Fruit fly (Drosophila melanogaster) whole organism, wandering third instar larva: ENCODE data around the gene CG12729.

Source experiments
- CG32264 ChIP-seq: fragments of 200-800 bp; sonication (Bioruptor generic); optimal IDR thresholded peaks from 2 replicates; lab custom pipeline; 2016; ENCODE audit warnings: missing biosample characterization, missing genetic modification characterization
- CG9705 ChIP-seq: fragments of 200-800 bp; sonication (Bioruptor generic); optimal IDR thresholded peaks from 2 replicates; lab custom pipeline; 2018; ENCODE audit warnings: missing biosample characterization, mild to moderate bottlenecking, missing genetic modification characterization
- Dif ChIP-seq: fragments of 200-275, 200-300 bp; sonication (Bioruptor generic); optimal IDR thresholded peaks from 2 replicates; lab custom pipeline; 2018; ENCODE audit warnings: missing biosample characterization, missing genetic modification characterization; ENCODE audit not compliant: partially characterized antibody
- HLH106 ChIP-seq: fragments of 200-800 bp; optimal IDR thresholded peaks from 3 replicates; lab custom pipeline; 2019; ENCODE audit warnings: missing biosample characterization, mild to moderate bottlenecking, missing genetic modification characterization, moderate library complexity
- Hr78 ChIP-seq: fragments of >200 bp; optimal IDR thresholded peaks from 2 replicates; lab custom pipeline; 2017; ENCODE audit warnings: missing biosample characterization, missing genetic modification characterization
- Myc ChIP-seq: fragments of >200 bp; optimal IDR thresholded peaks from 2 replicates; lab custom pipeline; 2017
- N ChIP-seq: fragments of >200 bp; optimal IDR thresholded peaks from 2 replicates; lab custom pipeline; 2018; ENCODE audit warnings: missing biosample characterization, missing external identifiers, missing genetic modification characterization
- Rel ChIP-seq, 2 experiments: fragments of 200-800 bp; sonication (Bioruptor generic) in 1 of 2; optimal IDR thresholded peaks; 2 replicates in 1 of 2; 3 replicates in 1 of 2; lab custom pipeline; 2016 to 2019; ENCODE audit warnings: mild to moderate bottlenecking in 2 of 2, missing biosample characterization in 2 of 2, missing genetic modification characterization in 2 of 2, moderate library complexity in 1 of 2
- Sp1 ChIP-seq: fragments of 200-800 bp; sonication (Bioruptor generic); optimal IDR thresholded peaks from 3 replicates; lab custom pipeline; 2019; ENCODE audit warnings: missing biosample characterization, mild to moderate bottlenecking, missing genetic modification characterization, moderate library complexity
- Vsx2 ChIP-seq: fragments of 200-300, 225-300 bp; sonication (Bioruptor generic); optimal IDR thresholded peaks from 2 replicates; lab custom pipeline; 2018; ENCODE audit warnings: missing biosample characterization, missing genetic modification characterization; ENCODE audit not compliant: partially characterized antibody
- br ChIP-seq: fragments of 200-800 bp; sonication (Bioruptor generic); optimal IDR thresholded peaks from 2 replicates; lab custom pipeline; 2016; ENCODE audit warnings: missing biosample characterization, missing genetic modification characterization
- brk ChIP-seq: fragments of 200-800 bp; sonication (Bioruptor generic); optimal IDR thresholded peaks from 2 replicates; lab custom pipeline; 2016; ENCODE audit warnings: missing biosample characterization, mild to moderate bottlenecking, missing genetic modification characterization
- dl ChIP-seq, 2 experiments: fragments of 175-275, 200-275 bp in 1 of 2; fragments of 200-275 bp in 1 of 2; sonication (Bioruptor generic); optimal IDR thresholded peaks; lab custom pipeline; 2018; ENCODE audit warnings: mild to moderate bottlenecking in 2 of 2, missing biosample characterization in 2 of 2, missing genetic modification characterization in 2 of 2, moderate library complexity in 2 of 2; ENCODE audit not compliant: partially characterized antibody in 2 of 2, insufficient read depth in 1 of 2
- dmrt93B ChIP-seq: fragments of 200-800 bp; sonication (Bioruptor generic); optimal IDR thresholded peaks from 2 replicates; lab custom pipeline; 2018; ENCODE audit warnings: missing biosample characterization, mild to moderate bottlenecking, missing genetic modification characterization
- dsf ChIP-seq: sonication (Bioruptor generic); optimal IDR thresholded peaks from 2 replicates; lab custom pipeline; 2016; ENCODE audit warnings: missing biosample characterization, missing genetic modification characterization, borderline replicate concordance
- ey ChIP-seq: fragments of 200-800 bp; sonication (Bioruptor generic); optimal IDR thresholded peaks from 2 replicates; lab custom pipeline; 2016; ENCODE audit warnings: missing biosample characterization, missing genetic modification characterization
- foxo ChIP-seq, 2 experiments: fragments of 200-800 bp; sonication (Bioruptor generic); optimal IDR thresholded peaks; 2 replicates in 1 of 2; 3 replicates in 1 of 2; lab custom pipeline; 2016 to 2017; ENCODE audit warnings: missing biosample characterization in 2 of 2, missing genetic modification characterization in 2 of 2
- fru ChIP-seq: fragments of 200-800 bp; sonication (Bioruptor generic); optimal IDR thresholded peaks from 3 replicates; lab custom pipeline; 2016; ENCODE audit warnings: missing biosample characterization, mild to moderate bottlenecking, missing genetic modification characterization
- h ChIP-seq: fragments of 200-800 bp; sonication (Bioruptor generic); optimal IDR thresholded peaks from 3 replicates; lab custom pipeline; 2016; ENCODE audit warnings: missing biosample characterization, mild to moderate bottlenecking, missing genetic modification characterization
- jim ChIP-seq: fragments of 175-275, 200-325 bp; sonication (Bioruptor generic); optimal IDR thresholded peaks from 2 replicates; lab custom pipeline; 2016; ENCODE audit warnings: missing biosample characterization, mild to moderate bottlenecking, missing genetic modification characterization
- lola ChIP-seq: fragments of >200 bp; optimal IDR thresholded peaks from 2 replicates; lab custom pipeline; 2017; ENCODE audit warnings: missing biosample characterization, missing genetic modification characterization
- pan ChIP-seq: fragments of >200 bp; optimal IDR thresholded peaks from 2 replicates; lab custom pipeline; 2017
- sage ChIP-seq: fragments of 200-800 bp; sonication (Bioruptor generic); optimal IDR thresholded peaks from 2 replicates; lab custom pipeline; 2016; ENCODE audit warnings: missing biosample characterization, mild to moderate bottlenecking, missing genetic modification characterization
- sv ChIP-seq: fragments of 200-800 bp; sonication (Bioruptor generic); optimal IDR thresholded peaks from 3 replicates; lab custom pipeline; 2016; ENCODE audit warnings: missing biosample characterization, missing genetic modification characterization
- tai ChIP-seq: sonication (Bioruptor generic); optimal IDR thresholded peaks from 2 replicates; lab custom pipeline; 2016; ENCODE audit warnings: missing biosample characterization, missing genetic modification characterization
- usp ChIP-seq: fragments of >200 bp; optimal IDR thresholded peaks from 2 replicates; lab custom pipeline; 2017; ENCODE audit warnings: missing biosample characterization, missing genetic modification characterization
- woc ChIP-seq: sonication (Bioruptor generic); optimal IDR thresholded peaks from 2 replicates; lab custom pipeline; 2016; ENCODE audit warnings: missing biosample characterization, mild to moderate bottlenecking, missing genetic modification characterization

CG12729 gene

dm6 chrX:5844980-5845379 is at the start of gene CG12729:
TSS of gene CG12729 (plus strand) at chrX:5845280.
- TF ChIP-seq sv (GFP tag; lab: Kevin White, UChicago) = no peak
- TF ChIP-seq h (GFP tag; lab: Kevin White, UChicago) = no peak
- no peak for TF ChIP-seq dsf (GFP tag; lab: Kevin White, UChicago)

dm6 chrX:5800634-5801033 is 44.4 kb upstream of the CG12729 start:
- TF ChIP-seq ey (GFP tag; lab: Kevin White, UChicago) (peak; percentile 0), usp (GFP tag; lab: Kevin White, UChicago) (no peak), jim (GFP tag; lab: Kevin White, UChicago) (no peak), sage (GFP tag; lab: Kevin White, UChicago) (no peak), h (GFP tag; lab: Kevin White, UChicago) (peak; percentile 11), HLH106 (tag; lab: Kevin White, UChicago) (peak; percentile 21), woc (no peak), Hr78 (GFP tag; lab: Kevin White, UChicago) (no peak), foxo (GFP tag; optimal IDR thresholded peaks at IDR 0.05; lab: Kevin White, UChicago) (peak in 1 of 2 experiments; percentile 5), dmrt93B (no peak)

- TF ChIP-seq dl (GFP tag; optimal IDR thresholded peaks at IDR 0.05; lab: Kevin White, UChicago; ENCODE audit: insufficient read depth in 1 of 2, partially characterized antibody in 2 of 2) (no peak), pan (lab: Kevin White, UChicago) (no peak), foxo (GFP tag; optimal IDR thresholded peaks at IDR 0.05; lab: Kevin White, UChicago) (no peak), tai (GFP tag; lab: Kevin White, UChicago) (no peak), HLH106 (tag; lab: Kevin White, UChicago) (no peak), CG32264 (no peak), brk (GFP tag; lab: Kevin White, UChicago) (no peak), br (GFP tag; lab: Kevin White, UChicago) (no peak), Sp1 (GFP tag; lab: Kevin White, UChicago) (no peak), dsf (GFP tag; lab: Kevin White, UChicago) (no peak), N (GFP tag; lab: Kevin White, UChicago) (no peak), sv (GFP tag; lab: Kevin White, UChicago) (no peak)
Observed at dm6 chrX:5804377-5804776, 40.7 kb upstream of the CG12729 start, which contains the start of gene Cpr5C. TSS of gene Cpr5C (plus strand) at chrX:5804677.

- TF ChIP-seq lola (GFP tag; lab: Kevin White, UChicago) = no peak
Observed at dm6 chrX:5808654-5809053, 36.4 kb upstream of the CG12729 start, which contains the start of gene Prosbeta2R1. TSS of gene Prosbeta2R1 (plus strand) at chrX:5808954.

- TF ChIP-seq woc (no peak), pan (lab: Kevin White, UChicago) (no peak)
Observed at dm6 chrX:5812877-5813276, 32.2 kb upstream of the CG12729 start, which contains the start of gene CG44329. TSS of gene CG44329 (minus strand) at chrX:5812977.

dm6 chrX:5815720-5816119 is 29.4 kb upstream of the CG12729 start, which contains the start of gene AgmNAT:
TSS of gene AgmNAT (minus strand) at chrX:5815820.
- no peak for TF ChIP-seq Vsx2 (GFP tag; lab: Kevin White, UChicago)
- no peak for TF ChIP-seq CG9705
- TF ChIP-seq sage (GFP tag; lab: Kevin White, UChicago) = no peak
- no peak for TF ChIP-seq lola (GFP tag; lab: Kevin White, UChicago)
- TF ChIP-seq br (GFP tag; lab: Kevin White, UChicago) = no peak
- TF ChIP-seq woc = no peak
- TF ChIP-seq fru (GFP tag; lab: Kevin White, UChicago) = no peak
- TF ChIP-seq, all 38 proteins: peak for 0

- TF ChIP-seq Myc (peak; percentile 63), Sp1 (GFP tag; lab: Kevin White, UChicago) (no peak)
Observed at dm6 chrX:5817191-5817590, 27.9 kb upstream of the CG12729 start.

dm6 chrX:5818428-5818827 is 26.7 kb upstream of the CG12729 start, which contains the start of gene CG15765:
TSS of gene CG15765 (plus strand) at chrX:5818559.
- TF ChIP-seq sage (GFP tag; lab: Kevin White, UChicago) (no peak), Rel (GFP tag; optimal IDR thresholded peaks at IDR 0.05; lab: Kevin White, UChicago) (no peak), Rel (tag; optimal IDR thresholded peaks at IDR 0.05; lab: Kevin White, UChicago) (no peak), Dif (GFP tag; lab: Kevin White, UChicago) (no peak)
